Worm (Caenorhabditis elegans) whole organism, young adult: ENCODE measurements around the gene ZC373.5.

Experiments used
- B0035.1 ChIP-seq: sonication (generic microtip); optimal IDR thresholded peaks from 2 replicates; lab custom pipeline; 2016; ENCODE audit warnings: missing genetic modification characterization, mild to moderate bottlenecking, missing compliant biosample characterization, missing genotype, missing genetic modification reagents
- B0261.1 ChIP-seq: sonication (generic microtip); optimal IDR thresholded peaks from 2 replicates; lab custom pipeline; 2016; ENCODE audit warnings: mild to moderate bottlenecking, missing genetic modification characterization, moderate library complexity, missing compliant biosample characterization
- C06A6.2 ChIP-seq: fragments of 200-800 bp; sonication (Bioruptor generic); conservative IDR thresholded peaks from 2 replicates; pipeline ENCODE4 v1.3.6; 2022; ENCODE audit warnings: missing genetic modification characterization, missing compliant biosample characterization
- C17E4.6 ChIP-seq: fragments of 200-800 bp; sonication (Bioruptor generic); IDR thresholded peaks from 2 replicates; pipeline ENCODE4 v1.3.6; 2022; ENCODE audit warnings: missing genetic modification reagents, missing genetic modification characterization, missing compliant biosample characterization
- F37B4.10 ChIP-seq: fragments of 200-800 bp; sonication (Bioruptor generic); IDR thresholded peaks from 2 replicates; pipeline ENCODE4 v1.3.6; 2022; ENCODE audit warnings: missing genetic modification characterization, missing compliant biosample characterization
- F52B5.7 ChIP-seq: sonication (generic microtip); optimal IDR thresholded peaks from 2 replicates; lab custom pipeline; 2016; ENCODE audit warnings: mild to moderate bottlenecking, missing genetic modification characterization, missing compliant biosample characterization
- F57C9.4 ChIP-seq: sonication (generic microtip); optimal IDR thresholded peaks from 2 replicates; lab custom pipeline; 2017; ENCODE audit warnings: mild to moderate bottlenecking, missing genetic modification characterization, missing compliant biosample characterization
- T26A5.8 ChIP-seq: sonication (generic microtip); optimal IDR thresholded peaks from 2 replicates; lab custom pipeline; 2016; ENCODE audit warnings: missing genetic modification characterization, missing compliant biosample characterization
- akir-1 ChIP-seq: fragments of 200-800 bp; sonication (Bioruptor generic); optimal IDR thresholded peaks from 2 replicates; lab custom pipeline; 2018; ENCODE audit warnings: mild to moderate bottlenecking, missing genetic modification characterization, moderate library complexity, missing compliant biosample characterization
- aptf-2 ChIP-seq: fragments of 200-800 bp; sonication (Bioruptor generic); conservative IDR thresholded peaks from 2 replicates; pipeline ENCODE4 v1.3.6; 2022; ENCODE audit warnings: missing genetic modification reagents, missing genetic modification characterization, missing compliant biosample characterization
- atf-7 ChIP-seq: sonication (generic microtip); optimal IDR thresholded peaks from 2 replicates; lab custom pipeline; 2017; ENCODE audit warnings: mild to moderate bottlenecking, missing genetic modification characterization, missing compliant biosample characterization
- attf-5 ChIP-seq: fragments of 200-800 bp; sonication (Bioruptor generic); optimal IDR thresholded peaks from 2 replicates; lab custom pipeline; 2018; ENCODE audit warnings: mild to moderate bottlenecking, missing genetic modification characterization, missing compliant biosample characterization
- cebp-1 ChIP-seq, 2 experiments: fragments of 200-800 bp in 1 of 2; sonication (Bioruptor generic) in 1 of 2; sonication (generic microtip) in 1 of 2; IDR thresholded peaks in 1 of 2; optimal IDR thresholded peaks in 1 of 2; 2 replicates each; pipeline versions ENCODE4 v1.3.6 to Lab custom; 2017 to 2022; ENCODE audit warnings: missing compliant biosample characterization in 2 of 2, missing genetic modification characterization in 2 of 2, mild to moderate bottlenecking in 1 of 2, missing genetic modification reagents in 1 of 2, moderate library complexity in 1 of 2
- ceh-40 ChIP-seq: fragments of 200-800 bp; sonication (Bioruptor generic); IDR thresholded peaks from 2 replicates; pipeline ENCODE4 v1.3.6; 2022; ENCODE audit warnings: missing genetic modification characterization, missing compliant biosample characterization
- ceh-79 ChIP-seq: sonication (generic microtip); optimal IDR thresholded peaks from 2 replicates; lab custom pipeline; 2017; ENCODE audit warnings: mild to moderate bottlenecking, missing genetic modification characterization, missing compliant biosample characterization
- ceh-91 ChIP-seq: fragments of 200-800 bp; sonication (Bioruptor generic); IDR thresholded peaks from 2 replicates; pipeline ENCODE4 v1.3.6; 2022; ENCODE audit warnings: missing genetic modification reagents, missing genetic modification characterization, missing compliant biosample characterization
- dox-1 ChIP-seq: fragments of 200-800 bp; sonication (Bioruptor generic); IDR thresholded peaks from 2 replicates; pipeline ENCODE4 v1.3.6; 2022; ENCODE audit warnings: missing genetic modification reagents, missing genetic modification characterization, missing compliant biosample characterization
- dpff-1 ChIP-seq: sonication (generic microtip); optimal IDR thresholded peaks from 2 replicates; lab custom pipeline; 2017; ENCODE audit warnings: mild to moderate bottlenecking, missing genetic modification characterization, missing compliant biosample characterization
- egl-18 ChIP-seq: fragments of 200-800 bp; sonication (Bioruptor generic); IDR thresholded peaks from 2 replicates; pipeline ENCODE4 v1.3.6; 2022; ENCODE audit warnings: missing genetic modification reagents, missing genetic modification characterization, missing compliant biosample characterization
- fkh-3 ChIP-seq: sonication (generic microtip); optimal IDR thresholded peaks from 2 replicates; lab custom pipeline; 2016; ENCODE audit warnings: mild to moderate bottlenecking, missing genetic modification characterization, missing compliant biosample characterization
- hlh-26 ChIP-seq: fragments of 200-800 bp; sonication (Bioruptor generic); conservative IDR thresholded peaks from 2 replicates; pipeline ENCODE4 v1.3.6; 2022; ENCODE audit warnings: missing genetic modification reagents, missing genetic modification characterization, missing compliant biosample characterization
- hrde-1 ChIP-seq: sonication (generic microtip); optimal IDR thresholded peaks from 2 replicates; lab custom pipeline; 2016; ENCODE audit warnings: missing genetic modification characterization, mild to moderate bottlenecking, missing compliant biosample characterization, moderate library complexity, missing genotype, missing genetic modification reagents, borderline replicate concordance
- let-526 ChIP-seq: fragments of 200-800 bp; sonication (Bioruptor generic); IDR thresholded peaks from 2 replicates; pipeline ENCODE4 v1.3.6; 2022; ENCODE audit warnings: missing genetic modification reagents, missing genetic modification characterization, missing compliant biosample characterization
- let-607 ChIP-seq, 2 experiments: fragments of 200-800 bp in 1 of 2; sonication (Bioruptor generic) in 1 of 2; sonication (generic microtip) in 1 of 2; optimal IDR thresholded peaks; 2 replicates each; lab custom pipeline; 2016 to 2018; ENCODE audit warnings: mild to moderate bottlenecking in 2 of 2, missing compliant biosample characterization in 2 of 2, missing genetic modification characterization in 2 of 2, moderate library complexity in 2 of 2, missing genotype in 1 of 2
- lin-54 ChIP-seq: fragments of 200-800 bp; sonication (Bioruptor generic); optimal IDR thresholded peaks from 2 replicates; lab custom pipeline; 2018; ENCODE audit warnings: mild to moderate bottlenecking, missing genetic modification characterization, missing compliant biosample characterization
- lir-1 ChIP-seq: fragments of 200-800 bp; sonication (Bioruptor generic); conservative IDR thresholded peaks from 2 replicates; pipeline ENCODE4 v1.3.6; 2022; ENCODE audit warnings: missing genetic modification reagents, missing genetic modification characterization, missing compliant biosample characterization
- lsl-1 ChIP-seq: fragments of 200-800 bp; sonication (Bioruptor generic); optimal IDR thresholded peaks from 2 replicates; lab custom pipeline; 2018; ENCODE audit warnings: mild to moderate bottlenecking, missing genetic modification characterization, moderate library complexity, missing compliant biosample characterization
- madf-10 ChIP-seq: sonication (generic microtip); optimal IDR thresholded peaks from 2 replicates; lab custom pipeline; 2016; ENCODE audit warnings: mild to moderate bottlenecking, missing genetic modification characterization, missing compliant biosample characterization
- madf-3 ChIP-seq: fragments of 200-800 bp; sonication (Bioruptor generic); IDR thresholded peaks from 2 replicates; pipeline ENCODE4 v1.3.6; 2022; ENCODE audit warnings: missing genetic modification reagents, missing genetic modification characterization, missing compliant biosample characterization
- madf-8 ChIP-seq: fragments of 200-800 bp; sonication (Bioruptor generic); conservative IDR thresholded peaks from 2 replicates; pipeline ENCODE4 v1.3.6; 2022; ENCODE audit warnings: missing genetic modification reagents, missing genetic modification characterization, missing compliant biosample characterization
- mcd-1 ChIP-seq: fragments of 200-800 bp; sonication (Bioruptor generic); IDR thresholded peaks from 2 replicates; pipeline ENCODE4 v1.3.6; 2022; ENCODE audit warnings: missing genetic modification reagents, missing genetic modification characterization, missing compliant biosample characterization
- mel-28 ChIP-seq: sonication (generic microtip); optimal IDR thresholded peaks from 2 replicates; lab custom pipeline; 2016; ENCODE audit warnings: borderline replicate concordance, mild to moderate bottlenecking, missing genetic modification characterization, missing compliant biosample characterization
- nfya-2 ChIP-seq: fragments of 200-800 bp; sonication (Bioruptor generic); IDR thresholded peaks from 2 replicates; pipeline ENCODE4 v1.3.6; 2022; ENCODE audit warnings: missing genetic modification reagents, missing genetic modification characterization, missing compliant biosample characterization
- nfyb-1 ChIP-seq: fragments of 200-800 bp; sonication (Bioruptor generic); IDR thresholded peaks from 2 replicates; pipeline ENCODE4 v1.3.6; 2022; ENCODE audit warnings: missing genetic modification reagents, missing genetic modification characterization, missing compliant biosample characterization
- nhr-80 ChIP-seq: sonication (generic microtip); optimal IDR thresholded peaks from 2 replicates; lab custom pipeline; 2016; ENCODE audit warnings: missing genetic modification characterization, missing compliant biosample characterization
- nhr-90 ChIP-seq: sonication (generic microtip); optimal IDR thresholded peaks from 2 replicates; lab custom pipeline; 2016; ENCODE audit warnings: missing genotype, mild to moderate bottlenecking, missing genetic modification characterization, missing compliant biosample characterization
- rcor-1 ChIP-seq: fragments of 200-800 bp; sonication (Bioruptor generic); IDR thresholded peaks from 2 replicates; pipeline ENCODE4 v1.3.6; 2022; ENCODE audit warnings: missing genetic modification reagents, missing genetic modification characterization, missing compliant biosample characterization
- snpc-1.1 ChIP-seq: sonication (generic microtip); optimal IDR thresholded peaks from 2 replicates; lab custom pipeline; 2017; ENCODE audit warnings: missing genetic modification characterization, mild to moderate bottlenecking, missing compliant biosample characterization, antibody characterized with exemption, moderate library complexity, missing genotype, missing genetic modification reagents; ENCODE audit not compliant: insufficient read depth
- snpc-4 ChIP-seq, 5 experiments: fragments of 150-350 bp in 1 of 5; sonication (generic microtip) in 4 of 5; optimal IDR thresholded peaks; 2 replicates each; lab custom pipeline; 2014 to 2018; ENCODE audit warnings: missing genetic modification characterization in 5 of 5, missing biosample characterization in 3 of 5, antibody characterized with exemption in 2 of 5, mild to moderate bottlenecking in 2 of 5, missing compliant biosample characterization in 2 of 5, missing genotype in 2 of 5, moderate library complexity in 2 of 5, missing genetic modification reagents in 1 of 5
- somi-1 ChIP-seq: fragments of 200-800 bp; sonication (Bioruptor generic); optimal IDR thresholded peaks from 2 replicates; lab custom pipeline; 2018; ENCODE audit warnings: mild to moderate bottlenecking, missing genetic modification characterization, missing compliant biosample characterization
- tbx-9 ChIP-seq: sonication (generic microtip); optimal IDR thresholded peaks from 2 replicates; lab custom pipeline; 2016; ENCODE audit warnings: borderline replicate concordance, missing genetic modification characterization, inconsistent platforms, missing compliant biosample characterization
- unc-130 ChIP-seq: sonication (generic microtip); optimal IDR thresholded peaks from 2 replicates; lab custom pipeline; 2016; ENCODE audit warnings: missing genetic modification reagents, missing genetic modification characterization, missing compliant biosample characterization
- unc-62 ChIP-seq: fragments of 150-350 bp; optimal IDR thresholded peaks from 2 replicates; lab custom pipeline; 2014; ENCODE audit warnings: missing biosample characterization, missing genetic modification reagents, missing genetic modification characterization
- xnd-1 ChIP-seq: sonication (generic microtip); optimal IDR thresholded peaks from 2 replicates; lab custom pipeline; 2016; ENCODE audit warnings: missing genotype, missing genetic modification reagents, missing genetic modification characterization, missing compliant biosample characterization
- ztf-18 ChIP-seq: sonication (generic microtip); optimal IDR thresholded peaks from 2 replicates; lab custom pipeline; 2016; ENCODE audit warnings: missing genotype, mild to moderate bottlenecking, missing genetic modification characterization, missing compliant biosample characterization
- ztf-26 ChIP-seq: sonication (generic microtip); optimal IDR thresholded peaks from 2 replicates; lab custom pipeline; 2017; ENCODE audit warnings: missing genetic modification characterization, missing compliant biosample characterization
- ztf-28 ChIP-seq: fragments of 200-800 bp; sonication (Bioruptor generic); IDR thresholded peaks from 2 replicates; pipeline ENCODE4 v1.3.6; 2022; ENCODE audit warnings: missing genetic modification reagents, missing genetic modification characterization, missing compliant biosample characterization

Gene ZC373.5

DNA sequence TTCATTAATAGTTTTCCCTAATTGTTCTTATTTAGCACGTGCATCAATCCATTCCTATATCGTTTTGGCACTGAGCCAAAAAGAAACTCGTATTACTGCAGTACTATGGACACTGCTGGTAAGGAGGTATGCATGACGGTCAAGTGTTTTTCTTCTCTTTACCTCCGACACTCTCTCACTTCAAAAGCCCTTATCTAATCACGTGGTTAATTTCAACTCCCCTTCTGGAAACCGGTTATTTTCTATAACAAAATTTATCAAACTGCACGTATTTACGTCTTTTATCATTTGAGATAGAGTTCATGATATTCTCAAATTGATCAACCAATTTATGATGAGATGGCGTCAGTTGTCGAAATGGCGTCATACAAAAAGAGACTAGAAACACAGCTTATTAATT is 22.6 kb downstream of the ZC373.5 start:
- TF ChIP-seq nfya-2 (GFP tag; lab: Robert Waterston, UW) (no peak), akir-1 (GFP tag; lab: Kevin White, UChicago) (no peak), dox-1 (GFP tag; lab: Robert Waterston, UW) (0 out of 2 replicates have a peak, but pooled peaks have one; percentile 18), atf-7 (peak; percentile 61), lin-54 (no peak), lsl-1 (GFP tag; lab: Kevin White, UChicago) (no peak), nhr-80 (tag; lab: Kevin White, UChicago) (peak; percentile 76), T26A5.8 (no peak), madf-10 (peak; percentile 5), hrde-1 (tag; lab: Kevin White, UChicago) (no peak), madf-3 (no peak), somi-1 (GFP tag; lab: Kevin White, UChicago) (peak; percentile 58), fkh-3 (tag; lab: Kevin White, UChicago) (no peak), tbx-9 (tag; lab: Kevin White, UChicago) (no peak), snpc-1.1 (tag; lab: Kevin White, UChicago) (no peak), ceh-91 (GFP tag; lab: Robert Waterston, UW) (no peak), lir-1 (GFP tag; lab: Robert Waterston, UW) (no peak), unc-130 (GFP tag; lab: Kevin White, UChicago) (no peak), nfyb-1 (GFP tag; lab: Robert Waterston, UW) (no peak), let-607 (tag; optimal IDR thresholded peaks at IDR 0.05; lab: Kevin White, UChicago) (peak in 1 of 2 experiments; percentile 37), rcor-1 (GFP tag; lab: Robert Waterston, UW) (no peak), ztf-28 (no peak), attf-5 (no peak), ztf-18 (tag; lab: Kevin White, UChicago) (no peak), unc-62 (no peak), C17E4.6 (GFP tag; lab: Robert Waterston, UW) (no peak), snpc-4 (GFP tag; optimal IDR thresholded peaks at IDR 0.05; lab: Kevin White, UChicago) (no peak), snpc-4 (tag; optimal IDR thresholded peaks at IDR 0.05; lab: Kevin White, UChicago) (no peak), madf-8 (no peak), ztf-26 (tag; lab: Kevin White, UChicago) (peak; percentile 44), cebp-1 (GFP tag; IDR thresholded peaks at IDR 0.05; lab: Robert Waterston, UW) (no peak), cebp-1 (tag; optimal IDR thresholded peaks at IDR 0.05; lab: Kevin White, UChicago) (no peak), ceh-79 (tag; lab: Kevin White, UChicago) (no peak), B0035.1 (no peak), F57C9.4 (no peak), xnd-1 (no peak), ceh-40 (GFP tag; lab: Robert Waterston, UW) (no peak), C06A6.2 (peak; percentile 44; the same call in 1 of the 2 replicates), hlh-26 (GFP tag; lab: Robert Waterston, UW) (no peak), mel-28 (tag; lab: Kevin White, UChicago) (no peak), egl-18 (GFP tag; lab: Robert Waterston, UW) (no peak), F52B5.7 (tag; lab: Kevin White, UChicago) (no peak), let-526 (GFP tag; lab: Robert Waterston, UW) (no peak), nhr-90 (tag; lab: Kevin White, UChicago) (no peak), B0261.1 (tag; lab: Kevin White, UChicago) (no peak), mcd-1 (GFP tag; lab: Robert Waterston, UW) (no peak), dpff-1 (no peak), F37B4.10 (GFP tag; lab: Robert Waterston, UW) (no peak), aptf-2 (no peak)
- TF ChIP-seq, all 124 proteins: peak for 8
